Fruit fly (Drosophila melanogaster): ENCODE results near the gene CG11964.
A peak's percentile ranks its signal among the peaks of the same experiment; 100 is the strongest.

Gene CG11964

DNA sequence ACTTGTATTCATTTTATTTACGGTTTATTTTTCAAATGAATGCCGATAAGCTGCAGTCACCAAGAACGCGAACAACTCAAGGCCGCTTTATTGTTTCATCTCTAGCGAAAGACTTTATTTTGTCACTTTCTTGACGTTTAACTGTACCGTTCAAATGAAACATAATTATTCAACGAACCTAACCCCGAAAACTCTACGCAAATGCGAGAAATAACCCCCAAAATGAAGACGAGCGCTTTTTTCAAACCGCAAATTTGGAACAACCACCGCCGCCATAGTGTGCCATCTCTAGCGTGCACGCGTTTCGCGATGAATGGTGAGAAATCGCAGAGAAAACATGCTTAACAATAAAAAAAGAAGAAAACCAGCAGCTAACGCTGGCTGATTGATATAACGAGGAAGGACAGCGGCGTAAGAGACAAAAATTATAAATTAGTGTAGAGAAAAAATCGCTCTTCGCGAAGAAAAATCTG, 39.8 kb upstream of the CG11964 start, which contains the start of gene CG11970 (continued):
- TF ChIP-seq ERR (GFP tag; optimal IDR thresholded peaks at IDR 0.05) (no peak), dmrt11E (tag; optimal IDR thresholded peaks at IDR 0.05) (peak; percentile 22), pum (GFP tag; optimal IDR thresholded peaks at IDR 0.05) (peak; percentile 21), Lpt (GFP tag; optimal IDR thresholded peaks at IDR 0.05) (no peak), Ets97D (GFP tag; optimal IDR thresholded peaks at IDR 0.05) (peak; percentile 28), Dip3 (GFP tag; optimal IDR thresholded peaks at IDR 0.05) (peak; percentile 55), chif (GFP tag; optimal IDR thresholded peaks at IDR 0.05) (peak in 1 of 2 experiments; percentile 7), HmgD (GFP tag; optimal IDR thresholded peaks at IDR 0.05) (no peak), Side (GFP tag; optimal IDR thresholded peaks at IDR 0.05) (peak; percentile 30), Dbx (GFP tag; IDR thresholded peaks at IDR 0.05) (0 out of 3 replicates have a peak, but pooled peaks have one; percentile 15), BEAF-32 (GFP tag; optimal IDR thresholded peaks at IDR 0.05) (peak; percentile 78), crp (GFP tag; optimal IDR thresholded peaks at IDR 0.05) (no peak), ewg (GFP tag; optimal IDR thresholded peaks at IDR 0.05) (no peak), CG32532 (GFP tag; IDR thresholded peaks at IDR 0.05) (peak; percentile 43; the same call in 1 of the 2 replicates), nerfin-1 (tag; optimal IDR thresholded peaks at IDR 0.05) (peak; percentile 8), Ssrp (tag; optimal IDR thresholded peaks at IDR 0.05) (peak; percentile 14), NfI (GFP tag; optimal IDR thresholded peaks at IDR 0.05) (peak; percentile 18), CG2120 (GFP tag; optimal IDR thresholded peaks at IDR 0.05) (peak; percentile 68), lola (GFP tag; optimal IDR thresholded peaks at IDR 0.05) (peak in 1 of 3 experiments; percentile 34), ap (GFP tag; IDR thresholded peaks at IDR 0.05) (no peak), pho (GFP tag; optimal IDR thresholded peaks at IDR 0.05) (peak; percentile 56), Sry-β (GFP tag; optimal IDR thresholded peaks at IDR 0.05) (peak; percentile 48), GATAe (GFP tag; conservative IDR thresholded peaks at IDR 0.05) (no peak), btn (GFP tag; optimal IDR thresholded peaks at IDR 0.05) (no peak), Myb (GFP tag; optimal IDR thresholded peaks at IDR 0.05) (peak; percentile 64), Eip74EF (GFP tag; optimal IDR thresholded peaks at IDR 0.05) (no peak), CG2678 (tag; optimal IDR thresholded peaks at IDR 0.05) (no peak), Hsf (GFP tag; optimal IDR thresholded peaks at IDR 0.05) (peak; percentile 34), CG18619 (GFP tag; optimal IDR thresholded peaks at IDR 0.05) (peak; percentile 22), CG1832 (GFP tag; optimal IDR thresholded peaks at IDR 0.05) (no peak), CG8924 (tag; optimal IDR thresholded peaks at IDR 0.05) (peak; percentile 11), Dll (GFP tag; IDR thresholded peaks at IDR 0.05; ENCODE audit: partially characterized antibody) (peak; percentile 71), CG13287 (GFP tag; IDR thresholded peaks at IDR 0.05; ENCODE audit: partially characterized antibody) (peak; percentile 63), Camta (GFP tag; optimal IDR thresholded peaks at IDR 0.05) (peak; percentile 32), sc (optimal IDR thresholded peaks at IDR 0.05) (no peak), sc (GFP tag; optimal IDR thresholded peaks at IDR 0.05) (no peak), CG9817 (tag; optimal IDR thresholded peaks at IDR 0.05) (peak; percentile 49), CG30403 (GFP tag; optimal IDR thresholded peaks at IDR 0.05) (peak; percentile 67), CG17829 (tag; optimal IDR thresholded peaks at IDR 0.05) (peak; percentile 26), Abd-B (GFP tag; optimal IDR thresholded peaks at IDR 0.05) (peak; percentile 12), CG10267 (tag; optimal IDR thresholded peaks at IDR 0.05) (peak; percentile 17), Sry-δ (GFP tag; optimal IDR thresholded peaks at IDR 0.05) (peak; percentile 92), sob (GFP tag; IDR thresholded peaks at IDR 0.05) (no peak), jumu (GFP tag; optimal IDR thresholded peaks at IDR 0.05) (peak; percentile 22), slbo (GFP tag; IDR thresholded peaks at IDR 0.05) (peak; percentile 73), Jarid2 (GFP tag; optimal IDR thresholded peaks at IDR 0.05) (no peak), CG1024 (GFP tag; IDR thresholded peaks at IDR 0.05) (no peak), Dp (GFP tag; optimal IDR thresholded peaks at IDR 0.05) (peak; percentile 73), zfh2 (GFP tag; optimal IDR thresholded peaks at IDR 0.05) (peak; percentile 65), CG17361 (GFP tag; IDR thresholded peaks at IDR 0.05) (peak; percentile 67; the same call in 2 of the 3 replicates)

Data from whole organism, embryonic.